Worm (Caenorhabditis elegans): ENCODE data around the gene slc-25A18.1.

DNA sequence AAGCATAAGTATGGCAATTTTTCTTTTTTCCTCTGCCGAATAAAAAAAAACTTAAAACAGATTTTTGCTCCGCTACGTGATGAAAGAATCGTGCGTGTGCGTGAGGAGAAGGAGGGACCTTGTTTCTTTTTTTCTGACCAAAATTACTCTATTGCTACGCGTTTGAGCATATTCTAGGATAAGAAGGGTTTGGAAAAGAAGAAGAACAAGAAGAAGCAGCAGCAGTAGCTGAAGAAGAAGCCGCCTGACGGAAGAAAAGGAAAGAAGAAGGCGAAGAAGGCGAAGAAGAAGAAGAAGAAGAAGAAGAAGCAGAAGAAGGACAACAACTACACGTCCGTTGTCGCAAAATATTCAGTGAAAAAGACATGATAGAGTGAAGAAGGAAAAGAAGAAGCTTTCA, 12.4 kb upstream of the slc-25A18.1 start:
- no peak for TF ChIP-seq B0035.1 (tag; optimal IDR thresholded peaks at IDR 0.05)
- no peak for TF ChIP-seq F22D6.2 (tag; optimal IDR thresholded peaks at IDR 0.05)
- TF ChIP-seq die-1 (tag; optimal IDR thresholded peaks at IDR 0.05): no peak
- TF ChIP-seq mes-4 (tag; optimal IDR thresholded peaks at IDR 0.05): no peak
- no peak for TF ChIP-seq tlf-1 (GFP tag; optimal IDR thresholded peaks at IDR 0.05)

Data from whole organism, young adult.